Worm (Caenorhabditis elegans) whole organism, L1 larva: ENCODE measurements around the gene F20D12.12.

Source experiments
- ceh-88 ChIP-seq: fragments of 200-800 bp; sonication (Bioruptor generic); IDR thresholded peaks from 2 replicates; pipeline ENCODE4 v1.3.6; 2022; ENCODE audit warnings: missing genetic modification characterization, missing compliant biosample characterization
- ceh-90 ChIP-seq: sonication (generic microtip); optimal IDR thresholded peaks from 2 replicates; lab custom pipeline; 2016; ENCODE audit warnings: missing genetic modification characterization, missing compliant biosample characterization
- egl-13 ChIP-seq: sonication (generic microtip); optimal IDR thresholded peaks from 2 replicates; lab custom pipeline; 2016; ENCODE audit warnings: missing genotype, missing genetic modification reagents, missing genetic modification characterization, missing compliant biosample characterization
- egl-27 ChIP-seq, 2 experiments: fragments of 150-350 bp in 1 of 2; sonication (generic microtip); optimal IDR thresholded peaks; 3 replicates each; lab custom pipeline; 2017 to 2018; ENCODE audit warnings: missing biosample characterization in 2 of 2, missing genetic modification characterization in 2 of 2, missing genetic modification reagents in 2 of 2
- grh-1 ChIP-seq: fragments of 200-800 bp; sonication (Bioruptor generic); IDR thresholded peaks from 2 replicates; pipeline ENCODE4 v1.3.6; 2022; ENCODE audit warnings: missing genetic modification reagents, missing genetic modification characterization, missing compliant biosample characterization
- lin-35 ChIP-seq, 2 experiments: fragments of 150-350 bp; optimal IDR thresholded peaks; 2 replicates each; lab custom pipeline; 2014; ENCODE audit warnings: missing biosample characterization in 2 of 2, missing genetic modification characterization in 2 of 2, missing genetic modification reagents in 2 of 2
- nhr-11 ChIP-seq: fragments of 150-350 bp; optimal IDR thresholded peaks from 2 replicates; lab custom pipeline; 2014; ENCODE audit warnings: missing biosample characterization, missing genetic modification characterization
- pqm-1 ChIP-seq: sonication (generic microtip); optimal IDR thresholded peaks from 3 replicates; lab custom pipeline; 2017; ENCODE audit warnings: missing biosample characterization, missing genetic modification characterization
- snpc-4 ChIP-seq: fragments of 150-350 bp; optimal IDR thresholded peaks from 2 replicates; lab custom pipeline; 2014; ENCODE audit warnings: missing biosample characterization, missing genetic modification characterization
- sox-4 ChIP-seq: sonication (generic microtip); optimal IDR thresholded peaks from 2 replicates; lab custom pipeline; 2016; ENCODE audit warnings: missing genetic modification characterization, missing compliant biosample characterization
- unc-30 ChIP-seq: sonication (generic microtip); optimal IDR thresholded peaks from 2 replicates; lab custom pipeline; 2017; ENCODE audit warnings: missing biosample characterization, missing genetic modification characterization
- unc-62 ChIP-seq: fragments of 150-350 bp; optimal IDR thresholded peaks from 2 replicates; lab custom pipeline; 2014; ENCODE audit warnings: missing biosample characterization, missing genetic modification reagents, missing genetic modification characterization
- ztf-11 ChIP-seq, 2 experiments: sonication (generic microtip); optimal IDR thresholded peaks; 2 replicates each; lab custom pipeline; 2016 to 2017; ENCODE audit warnings: missing genetic modification characterization in 2 of 2, missing biosample characterization in 1 of 2, missing compliant biosample characterization in 1 of 2

DNA sequence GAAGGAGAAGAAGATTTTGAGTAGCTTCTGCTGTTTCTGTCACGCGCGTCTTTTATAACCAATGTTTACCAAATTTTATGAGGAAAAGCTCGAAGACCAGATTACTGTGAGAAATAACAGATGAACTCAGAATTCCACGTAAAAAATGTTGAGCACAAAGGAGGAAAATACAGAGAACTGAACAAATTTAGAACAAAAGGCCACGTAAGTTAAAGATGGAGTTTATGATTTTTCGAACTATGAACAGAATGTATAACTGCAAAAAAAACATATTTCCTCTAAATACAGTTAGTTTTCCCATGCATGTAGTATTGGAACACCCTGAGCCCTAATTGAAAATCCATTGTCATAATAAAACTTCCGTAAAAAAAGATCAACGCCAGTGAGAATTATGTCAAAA is 6.3 kb upstream of the F20D12.12 start, which contains the start of gene exc-9:
- TF ChIP-seq unc-62 (GFP tag; lab: Kevin White, UChicago) (no peak), ceh-88 (GFP tag; lab: Robert Waterston, UW) (no peak), ceh-90 (no peak), egl-27 (tag; optimal IDR thresholded peaks at IDR 0.05; lab: Kevin White, UChicago) (no peak), sox-4 (tag; lab: Kevin White, UChicago) (no peak), snpc-4 (tag; lab: Kevin White, UChicago) (no peak), egl-13 (tag; lab: Kevin White, UChicago) (no peak), lin-35 (GFP tag; optimal IDR thresholded peaks at IDR 0.05; lab: Kevin White, UChicago) (no peak), nhr-11 (no peak), grh-1 (GFP tag; lab: Robert Waterston, UW) (no peak), ztf-11 (tag; optimal IDR thresholded peaks at IDR 0.05; lab: Kevin White, UChicago) (no peak), pqm-1 (tag; lab: Kevin White, UChicago) (no peak), unc-30 (tag; lab: Kevin White, UChicago) (no peak)
